Worm (Caenorhabditis elegans) whole organism, late embryonic: ENCODE data around the gene T08E11.1.

Source experiments
- T23F11.4 ChIP-seq: fragments of 200-800 bp; sonication (Bioruptor generic); optimal IDR thresholded peaks from 2 replicates; lab custom pipeline; 2018; ENCODE audit warnings: mild to moderate bottlenecking, missing genetic modification characterization, missing compliant biosample characterization
- ets-4 ChIP-seq: sonication (generic microtip); optimal IDR thresholded peaks from 2 replicates; lab custom pipeline; 2016; ENCODE audit warnings: missing genetic modification characterization, missing compliant biosample characterization

- TF ChIP-seq ets-4 (tag; lab: Kevin White, UChicago) (no peak), T23F11.4 (GFP tag; lab: Kevin White, UChicago) (no peak)
Measured at ce11 chrII:1878663-1879062, 42.4 kb downstream of the T08E11.1 start, which contains the start of gene math-16.
